Fruit fly (Drosophila melanogaster) whole organism, embryonic: ENCODE data around the gene Obp28a.

Experiments used
- Atf-2 ChIP-seq: fragments of 200-800 bp; sonication (Bioruptor generic); optimal IDR thresholded peaks from 2 replicates; lab custom pipeline; 2016; ENCODE audit warnings: missing biosample characterization, missing genetic modification characterization
- Atf3 ChIP-seq: fragments of 200-800 bp; sonication (Bioruptor generic); optimal IDR thresholded peaks from 3 replicates; lab custom pipeline; 2016; ENCODE audit warnings: missing biosample characterization, missing genetic modification characterization
- CG10274 ChIP-seq: fragments of 200-800 bp; sonication (Bioruptor generic); optimal IDR thresholded peaks from 3 replicates; lab custom pipeline; 2017; ENCODE audit warnings: missing biosample characterization, mild to moderate bottlenecking, missing genetic modification characterization
- CG11504 ChIP-seq: fragments of 200-800 bp; sonication (Bioruptor generic); optimal IDR thresholded peaks from 3 replicates; lab custom pipeline; 2019; ENCODE audit warnings: missing biosample characterization, mild to moderate bottlenecking, missing genetic modification characterization, moderate library complexity
- CG12942 ChIP-seq: fragments of 200-800 bp; sonication (Bioruptor generic); optimal IDR thresholded peaks from 3 replicates; lab custom pipeline; 2016; ENCODE audit warnings: missing biosample characterization, missing genetic modification characterization
- CG13624 ChIP-seq: fragments of 200-800 bp; sonication (Bioruptor generic); optimal IDR thresholded peaks from 2 replicates; lab custom pipeline; 2016; ENCODE audit warnings: missing biosample characterization, missing genetic modification characterization
- CG15011 ChIP-seq: fragments of 200-800 bp; sonication (Bioruptor generic); optimal IDR thresholded peaks from 3 replicates; lab custom pipeline; 2018; ENCODE audit warnings: missing biosample characterization, mild to moderate bottlenecking, missing genetic modification characterization
- CG17612 ChIP-seq: fragments of 200-800 bp; sonication (Bioruptor generic); IDR thresholded peaks from 2 replicates; pipeline ENCODE4 v1.3.6; 2022; ENCODE audit warnings: missing biosample characterization, missing genetic modification characterization
- CG18011 ChIP-seq: fragments of 200-800 bp; sonication (Bioruptor generic); optimal IDR thresholded peaks from 2 replicates; lab custom pipeline; 2017; ENCODE audit warnings: missing biosample characterization, missing genetic modification characterization, mild to moderate bottlenecking, moderate library complexity, missing genotype
- CG18476 ChIP-seq: fragments of 200-800 bp; sonication (Bioruptor generic); optimal IDR thresholded peaks from 2 replicates; lab custom pipeline; 2016; ENCODE audit warnings: missing biosample characterization, mild to moderate bottlenecking, missing genetic modification characterization
- CG2712 ChIP-seq: fragments of 200-800 bp; optimal IDR thresholded peaks from 3 replicates; lab custom pipeline; 2019; ENCODE audit warnings: missing biosample characterization, mild to moderate bottlenecking, missing genetic modification characterization, moderate library complexity
- CG3065 ChIP-seq: fragments of 200-800 bp; sonication (Bioruptor generic); optimal IDR thresholded peaks from 2 replicates; lab custom pipeline; 2016; ENCODE audit warnings: missing biosample characterization, missing genetic modification characterization
- CG31441 ChIP-seq: fragments of 200-800 bp; sonication (Bioruptor generic); IDR thresholded peaks from 2 replicates; pipeline ENCODE4 v1.3.6; 2022; ENCODE audit warnings: missing biosample characterization, missing genetic modification characterization
- CG4617 ChIP-seq: fragments of 200-800 bp; sonication (Bioruptor generic); optimal IDR thresholded peaks from 3 replicates; lab custom pipeline; 2016; ENCODE audit warnings: missing biosample characterization, missing genetic modification characterization, borderline replicate concordance
- CG6765 ChIP-seq: fragments of 200-800 bp; sonication (Bioruptor generic); optimal IDR thresholded peaks from 3 replicates; lab custom pipeline; 2017; ENCODE audit warnings: missing biosample characterization, mild to moderate bottlenecking, missing genetic modification characterization
- CG7372 ChIP-seq: fragments of 200-800 bp; sonication (Bioruptor generic); IDR thresholded peaks from 2 replicates; pipeline ENCODE4 v1.3.6; 2022; ENCODE audit warnings: missing biosample characterization, missing genetic modification characterization
- CG7556 ChIP-seq: fragments of 200-800 bp; sonication (Bioruptor generic); optimal IDR thresholded peaks from 2 replicates; lab custom pipeline; 2017; ENCODE audit warnings: missing biosample characterization, mild to moderate bottlenecking, missing genetic modification characterization
- CG8765 ChIP-seq: fragments of 200-800 bp; sonication (Bioruptor generic); IDR thresholded peaks from 2 replicates; pipeline ENCODE4 v1.3.6; 2022; ENCODE audit warnings: missing biosample characterization, missing genetic modification characterization
- CG8924 ChIP-seq: fragments of 200-800 bp; optimal IDR thresholded peaks from 3 replicates; lab custom pipeline; 2019; ENCODE audit warnings: missing biosample characterization, mild to moderate bottlenecking, missing genetic modification characterization, moderate library complexity
- CG9797 ChIP-seq: fragments of 200-800 bp; sonication (Bioruptor generic); optimal IDR thresholded peaks from 3 replicates; lab custom pipeline; 2018; ENCODE audit warnings: missing biosample characterization, mild to moderate bottlenecking, missing genetic modification characterization
- Dll ChIP-seq: fragments of 200-800 bp; sonication (Bioruptor generic); IDR thresholded peaks from 4 replicates; pipeline ENCODE4 v1.3.6; 2022; ENCODE audit warnings: missing biosample characterization, missing genetic modification characterization; ENCODE audit not compliant: partially characterized antibody
- Eip74EF ChIP-seq, 2 experiments: fragments of 200-800 bp in 1 of 2; fragments of >200 bp in 1 of 2; sonication (Bioruptor generic) in 1 of 2; optimal IDR thresholded peaks; 2 replicates each; lab custom pipeline; 2017 to 2019; ENCODE audit warnings: missing biosample characterization in 2 of 2, missing genetic modification characterization in 2 of 2, mild to moderate bottlenecking in 1 of 2, moderate library complexity in 1 of 2
- Fer1 ChIP-seq: fragments of 200-800 bp; sonication (Bioruptor generic); optimal IDR thresholded peaks from 2 replicates; lab custom pipeline; 2017; ENCODE audit warnings: missing biosample characterization, mild to moderate bottlenecking, missing genetic modification characterization
- HLH4C ChIP-seq: fragments of 200-800 bp; sonication (Bioruptor generic); IDR thresholded peaks from 3 replicates; pipeline ENCODE4 v1.3.6; 2022; ENCODE audit warnings: missing biosample characterization, missing genetic modification characterization; ENCODE audit not compliant: partially characterized antibody
- Hmx ChIP-seq: fragments of 200-800 bp; sonication (Bioruptor generic); optimal IDR thresholded peaks from 2 replicates; lab custom pipeline; 2016; ENCODE audit warnings: missing biosample characterization, missing genetic modification characterization
- Hr51 ChIP-seq, 2 experiments: fragments of 200-800 bp; sonication (Bioruptor generic); optimal IDR thresholded peaks; 2 replicates in 1 of 2; 3 replicates in 1 of 2; lab custom pipeline; 2016 to 2018; ENCODE audit warnings: missing biosample characterization in 2 of 2, missing genetic modification characterization in 2 of 2, mild to moderate bottlenecking in 1 of 2, moderate library complexity in 1 of 2
- Mad ChIP-seq: fragments of 200-800 bp; sonication (Bioruptor generic); optimal IDR thresholded peaks from 2 replicates; lab custom pipeline; 2016; ENCODE audit warnings: missing biosample characterization, missing genetic modification characterization
- Med ChIP-seq: fragments of 200-800 bp; sonication (Bioruptor generic); peaks from one replicate; lab custom pipeline; 2016; ENCODE audit warnings: missing biosample characterization, missing genetic modification characterization, mild to moderate bottlenecking, inconsistent platforms, moderate library complexity
- Meics ChIP-seq: fragments of 200-800 bp; sonication (Bioruptor generic); optimal IDR thresholded peaks from 2 replicates; lab custom pipeline; 2017; ENCODE audit warnings: missing biosample characterization, mild to moderate bottlenecking, missing genetic modification characterization
- NFAT ChIP-seq: fragments of 200-800 bp; sonication (Bioruptor generic); IDR thresholded peaks from 2 replicates; pipeline ENCODE4 v1.3.6; 2022; ENCODE audit warnings: missing biosample characterization, missing genetic modification characterization
- Rfx ChIP-seq: fragments of 200-800 bp; sonication (Bioruptor generic); IDR thresholded peaks from 2 replicates; pipeline ENCODE4 v1.3.6; 2022; ENCODE audit warnings: missing biosample characterization, missing genetic modification characterization
- Rx ChIP-seq: fragments of 200-800 bp; sonication (Bioruptor generic); IDR thresholded peaks from 2 replicates; pipeline ENCODE4 v1.3.6; 2022; ENCODE audit warnings: missing biosample characterization, missing genetic modification characterization
- Scr ChIP-seq: fragments of 200-800 bp; sonication (Bioruptor generic); IDR thresholded peaks from 2 replicates; pipeline ENCODE4 v1.3.6; 2022; ENCODE audit warnings: missing biosample characterization, missing genetic modification characterization; ENCODE audit not compliant: partially characterized antibody
- Spps ChIP-seq: fragments of 200-800 bp; sonication (Bioruptor generic); optimal IDR thresholded peaks from 2 replicates; lab custom pipeline; 2018; ENCODE audit warnings: missing biosample characterization, mild to moderate bottlenecking, missing genetic modification characterization
- ara ChIP-seq: fragments of 200-800 bp; sonication (Bioruptor generic); IDR thresholded peaks from 2 replicates; pipeline ENCODE4 v1.3.6; 2022; ENCODE audit warnings: missing biosample characterization, missing genetic modification characterization
- ase ChIP-seq: fragments of 200-800 bp; sonication (Bioruptor generic); IDR thresholded peaks from 3 replicates; pipeline ENCODE4 v1.3.6; 2022; ENCODE audit warnings: missing biosample characterization, missing genetic modification characterization
- bbx ChIP-seq: fragments of 200-800 bp; sonication (Bioruptor generic); IDR thresholded peaks from 2 replicates; pipeline ENCODE4 v1.3.6; 2022; ENCODE audit warnings: missing biosample characterization, missing genetic modification characterization; ENCODE audit not compliant: partially characterized antibody
- chif ChIP-seq, 2 experiments: fragments of 200-800 bp; sonication (Bioruptor generic); optimal IDR thresholded peaks; 3 replicates each; lab custom pipeline; 2016; ENCODE audit warnings: missing biosample characterization in 2 of 2, missing genetic modification characterization in 2 of 2
- chinmo ChIP-seq: fragments of 200-800 bp; sonication (Bioruptor generic); IDR thresholded peaks from 4 replicates; pipeline ENCODE4 v1.3.6; 2022; ENCODE audit warnings: missing biosample characterization, missing genetic modification characterization; ENCODE audit not compliant: partially characterized antibody
- ci ChIP-seq: fragments of 200-800 bp; sonication (Bioruptor generic); IDR thresholded peaks from 3 replicates; pipeline ENCODE4 v1.3.6; 2022; ENCODE audit warnings: missing biosample characterization, missing genetic modification characterization
- croc ChIP-seq: fragments of 200-800 bp; sonication (Bioruptor generic); conservative IDR thresholded peaks from 3 replicates; pipeline ENCODE4 v1.3.6; 2022; ENCODE audit warnings: missing biosample characterization, missing genetic modification characterization
- crol ChIP-seq: fragments of 200-800 bp; sonication (Bioruptor generic); IDR thresholded peaks from 2 replicates; pipeline ENCODE4 v1.3.6; 2022; ENCODE audit warnings: missing biosample characterization, missing genetic modification characterization
- exex ChIP-seq: fragments of 200-800 bp; sonication (Bioruptor generic); optimal IDR thresholded peaks from 4 replicates; lab custom pipeline; 2018; ENCODE audit warnings: missing biosample characterization, mild to moderate bottlenecking, missing genetic modification characterization, moderate library complexity
- gt ChIP-seq: fragments of 200-800 bp; sonication (Bioruptor generic); IDR thresholded peaks from 2 replicates; pipeline ENCODE4 v1.3.6; 2022; ENCODE audit warnings: missing biosample characterization, missing genetic modification characterization
- otp ChIP-seq: fragments of 200-800 bp; sonication (Bioruptor generic); IDR thresholded peaks from 3 replicates; pipeline ENCODE4, ENCODE4 v1.3.6; 2022; ENCODE audit warnings: missing biosample characterization, missing genetic modification characterization
- prd ChIP-seq, 3 experiments: fragments of >200 bp in 2 of 3; fragments of 200-800 bp in 1 of 3; sonication (Bioruptor generic) in 1 of 3; optimal IDR thresholded peaks in 2 of 3; IDR thresholded peaks in 1 of 3; 2 replicates in 2 of 3; 3 replicates in 1 of 3; pipeline versions ENCODE4 v1.3.6 to Lab custom; 2017 to 2022; ENCODE audit warnings: missing biosample characterization in 1 of 3, missing genetic modification characterization in 1 of 3
- schlank ChIP-seq: fragments of 200-800 bp; sonication (Bioruptor generic); optimal IDR thresholded peaks from 2 replicates; lab custom pipeline; 2018; ENCODE audit warnings: missing biosample characterization, mild to moderate bottlenecking, missing genetic modification characterization
- tup ChIP-seq: fragments of 200-800 bp; sonication (Bioruptor generic); optimal IDR thresholded peaks from 2 replicates; lab custom pipeline; 2016; ENCODE audit warnings: missing biosample characterization, mild to moderate bottlenecking, missing genetic modification characterization, moderate library complexity
- zen2 ChIP-seq: fragments of 200-800 bp; sonication (Bioruptor generic); IDR thresholded peaks from 3 replicates; pipeline ENCODE4 v1.3.6; 2022; ENCODE audit warnings: missing biosample characterization, missing genetic modification characterization; ENCODE audit not compliant: partially characterized antibody
- zfh2 ChIP-seq: fragments of 200-800 bp; sonication (Bioruptor generic); optimal IDR thresholded peaks from 2 replicates; lab custom pipeline; 2016; ENCODE audit warnings: missing biosample characterization, missing genetic modification characterization

Obp28a gene

DNA sequence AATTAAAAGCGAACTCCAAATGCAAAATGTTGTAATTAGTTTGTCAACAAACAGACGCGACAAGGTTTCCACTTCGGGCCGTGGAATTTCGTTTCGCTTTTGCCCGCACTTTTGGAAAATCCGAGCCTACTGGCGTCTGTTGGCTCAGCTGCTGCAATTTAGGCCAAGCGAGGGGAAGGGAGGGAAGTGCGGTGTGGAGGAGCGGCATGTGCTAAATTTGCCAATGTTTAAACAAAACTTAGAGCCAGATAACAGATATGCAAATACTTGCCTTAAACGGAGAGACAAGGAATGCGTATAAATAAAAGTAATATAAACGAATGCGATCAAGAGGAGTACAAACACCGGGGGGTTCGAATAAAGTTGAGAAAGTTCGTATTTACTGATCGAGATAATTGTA lies 26.4 kb upstream of the Obp28a start (continued):
- TF ChIP-seq chif (GFP tag; optimal IDR thresholded peaks at IDR 0.05; lab: Kevin White, UChicago) = no peak
- TF ChIP-seq CG31441 (GFP tag; lab: Robert Waterston, UW) = no peak
- TF ChIP-seq CG8765 (GFP tag; lab: Robert Waterston, UW) = no peak
- no peak for TF ChIP-seq exex (tag; lab: Kevin White, UChicago)
- no peak for TF ChIP-seq CG9797 (GFP tag; lab: Kevin White, UChicago)
- no peak for TF ChIP-seq bbx (GFP tag; lab: Robert Waterston, UW)
- TF ChIP-seq CG7556 (GFP tag; lab: Kevin White, UChicago) = no peak
- TF ChIP-seq zfh2 (GFP tag; lab: Kevin White, UChicago) = no peak
- TF ChIP-seq Scr (GFP tag; lab: Robert Waterston, UW) = no peak
- TF ChIP-seq CG17612 (GFP tag; lab: Robert Waterston, UW) = no peak
- no peak for TF ChIP-seq CG12942
- TF ChIP-seq otp (GFP tag; lab: Robert Waterston, UW) = peak; percentile 53; the same call in 1 of the 3 replicates
- TF ChIP-seq zen2 (GFP tag; lab: Robert Waterston, UW) = no peak
- no peak for TF ChIP-seq croc (GFP tag; lab: Robert Waterston, UW)
- TF ChIP-seq Dll = no peak
- TF ChIP-seq NFAT = no peak
- TF ChIP-seq schlank (tag; lab: Kevin White, UChicago) = no peak
- peak; percentile 32; the same call in 1 of the 2 replicates for TF ChIP-seq crol (GFP tag; lab: Robert Waterston, UW)
- no peak for TF ChIP-seq ase (GFP tag; lab: Robert Waterston, UW)
- TF ChIP-seq CG13624 (GFP tag; lab: Kevin White, UChicago) = no peak
- TF ChIP-seq prd (optimal IDR thresholded peaks at IDR 0.05; lab: Kevin White, UChicago) = no peak
- TF ChIP-seq prd (GFP tag; IDR thresholded peaks at IDR 0.05; lab: Robert Waterston, UW) = no peak
- peak; percentile 14; the same call in 1 of the 2 replicates for TF ChIP-seq CG7372
- TF ChIP-seq CG18011 (GFP tag; lab: Kevin White, UChicago) = no peak
- no peak for TF ChIP-seq HLH4C (GFP tag; lab: Robert Waterston, UW)
- TF ChIP-seq CG8924 (tag; lab: Kevin White, UChicago) = no peak
- no peak for TF ChIP-seq chinmo
- TF ChIP-seq gt (GFP tag; lab: Robert Waterston, UW) = no peak
- no peak for TF ChIP-seq Hr51 (GFP tag; optimal IDR thresholded peaks at IDR 0.05; lab: Kevin White, UChicago)
- no peak for TF ChIP-seq CG15011 (GFP tag; lab: Kevin White, UChicago)
- no peak for TF ChIP-seq Eip74EF (GFP tag; optimal IDR thresholded peaks at IDR 0.05; lab: Kevin White, UChicago)
- peak; percentile 76 for TF ChIP-seq Med (GFP tag; lab: Kevin White, UChicago)
- TF ChIP-seq CG3065 (GFP tag; lab: Kevin White, UChicago) = no peak
- no peak for TF ChIP-seq CG18476 (GFP tag; lab: Kevin White, UChicago)
- no peak for TF ChIP-seq CG2712 (tag; lab: Kevin White, UChicago)
- 0 out of 2 replicates have a peak, but pooled peaks have one; percentile 9 for TF ChIP-seq Rfx (GFP tag; lab: Robert Waterston, UW)
- TF ChIP-seq Meics = peak; percentile 0
- no peak for TF ChIP-seq Atf3 (GFP tag; lab: Kevin White, UChicago)
- TF ChIP-seq CG6765 (GFP tag; lab: Kevin White, UChicago) = peak; percentile 16
- TF ChIP-seq Rx = no peak
- TF ChIP-seq CG4617 (GFP tag; lab: Kevin White, UChicago) = no peak
- TF ChIP-seq CG11504 = no peak
- no peak for TF ChIP-seq Hmx
- TF ChIP-seq Atf-2 (GFP tag; lab: Kevin White, UChicago) = no peak
- TF ChIP-seq CG10274 (GFP tag; lab: Kevin White, UChicago) = no peak
- no peak for TF ChIP-seq Mad (GFP tag; lab: Kevin White, UChicago)
- TF ChIP-seq tup (GFP tag; lab: Kevin White, UChicago) = no peak
- peak; percentile 23 for TF ChIP-seq Fer1 (GFP tag; lab: Kevin White, UChicago)
- TF ChIP-seq ci (GFP tag; lab: Robert Waterston, UW) = no peak
- TF ChIP-seq ara (GFP tag; lab: Robert Waterston, UW) = no peak
- no peak for TF ChIP-seq Spps (tag; lab: Kevin White, UChicago)
